Fruit fly (Drosophila melanogaster) whole organism, embryonic: Measurements from ENCODE around the gene Tsp5D.

Experiments used
- Asciz ChIP-seq: fragments of 200-800 bp; sonication (Bioruptor generic); optimal IDR thresholded peaks from 2 replicates; lab custom pipeline; 2017; ENCODE audit warnings: missing biosample characterization, mild to moderate bottlenecking, missing genetic modification characterization, missing genetic modification reagents
- BEAF-32 ChIP-seq: fragments of 200-800 bp; sonication (Bioruptor generic); optimal IDR thresholded peaks from 3 replicates; lab custom pipeline; 2017; ENCODE audit warnings: missing biosample characterization, missing genetic modification characterization, mild to moderate bottlenecking, moderate library complexity, missing genetic modification reagents
- CG10979 ChIP-seq: fragments of 200-800 bp; sonication (Bioruptor generic); optimal IDR thresholded peaks from 2 replicates; lab custom pipeline; 2018; ENCODE audit warnings: missing biosample characterization, mild to moderate bottlenecking, missing genetic modification characterization, moderate library complexity
- CG13296 ChIP-seq: fragments of 200-800 bp; sonication (Bioruptor generic); optimal IDR thresholded peaks from 3 replicates; lab custom pipeline; 2018; ENCODE audit warnings: missing biosample characterization, mild to moderate bottlenecking, missing genetic modification characterization
- CG13424 ChIP-seq: fragments of 200-800 bp; sonication (Bioruptor generic); optimal IDR thresholded peaks from 2 replicates; lab custom pipeline; 2019; ENCODE audit warnings: missing biosample characterization, mild to moderate bottlenecking, missing genetic modification characterization, moderate library complexity
- CG15269 ChIP-seq: fragments of 200-800 bp; sonication (Bioruptor generic); optimal IDR thresholded peaks from 2 replicates; lab custom pipeline; 2018; ENCODE audit warnings: missing biosample characterization, mild to moderate bottlenecking, missing genetic modification characterization, moderate library complexity
- CG17328 ChIP-seq: fragments of 200-800 bp; sonication (Bioruptor generic); IDR thresholded peaks from 2 replicates; pipeline ENCODE4 v1.3.6; 2022; ENCODE audit warnings: missing biosample characterization, missing genetic modification characterization
- CG17359 ChIP-seq: fragments of 200-800 bp; sonication (Bioruptor generic); optimal IDR thresholded peaks from 3 replicates; lab custom pipeline; 2018; ENCODE audit warnings: missing biosample characterization, mild to moderate bottlenecking, missing genetic modification characterization, moderate library complexity
- CG17361 ChIP-seq: fragments of 200-800 bp; sonication (Bioruptor generic); IDR thresholded peaks from 3 replicates; pipeline ENCODE4 v1.3.6; 2022; ENCODE audit warnings: missing biosample characterization, missing genetic modification characterization
- CG17385 ChIP-seq: fragments of 200-800 bp; sonication (Bioruptor generic); optimal IDR thresholded peaks from 3 replicates; lab custom pipeline; 2018; ENCODE audit warnings: missing biosample characterization, mild to moderate bottlenecking, missing genetic modification characterization
- CG17829 ChIP-seq: fragments of 200-800 bp; optimal IDR thresholded peaks from 2 replicates; lab custom pipeline; 2019; ENCODE audit warnings: missing biosample characterization, mild to moderate bottlenecking, missing genetic modification characterization, moderate library complexity
- CG18476 ChIP-seq: fragments of 200-800 bp; sonication (Bioruptor generic); optimal IDR thresholded peaks from 2 replicates; lab custom pipeline; 2016; ENCODE audit warnings: missing biosample characterization, mild to moderate bottlenecking, missing genetic modification characterization
- CG18599 ChIP-seq: fragments of 200-800 bp; sonication (Bioruptor generic); optimal IDR thresholded peaks from 3 replicates; lab custom pipeline; 2017; ENCODE audit warnings: missing biosample characterization, missing genetic modification characterization, mild to moderate bottlenecking, moderate library complexity, missing genetic modification reagents
- CG2120 ChIP-seq: fragments of 200-800 bp; sonication (Bioruptor generic); optimal IDR thresholded peaks from 3 replicates; lab custom pipeline; 2016; ENCODE audit warnings: missing biosample characterization, missing genetic modification characterization
- CG30403 ChIP-seq: fragments of 200-800 bp; sonication (Bioruptor generic); optimal IDR thresholded peaks from 3 replicates; lab custom pipeline; 2016; ENCODE audit warnings: missing biosample characterization, missing genetic modification characterization
- CG7271 ChIP-seq: fragments of 200-800 bp; sonication (Bioruptor generic); optimal IDR thresholded peaks from 2 replicates; lab custom pipeline; 2018; ENCODE audit warnings: missing biosample characterization, mild to moderate bottlenecking, missing genetic modification characterization, moderate library complexity
- CG7556 ChIP-seq: fragments of 200-800 bp; sonication (Bioruptor generic); optimal IDR thresholded peaks from 2 replicates; lab custom pipeline; 2017; ENCODE audit warnings: missing biosample characterization, mild to moderate bottlenecking, missing genetic modification characterization
- CG7839 ChIP-seq: fragments of 200-800 bp; sonication (Bioruptor generic); optimal IDR thresholded peaks from 3 replicates; lab custom pipeline; 2018; ENCODE audit warnings: missing biosample characterization, mild to moderate bottlenecking, missing genetic modification characterization, moderate library complexity
- CG8290 ChIP-seq, 3 experiments: fragments of 200-800 bp; sonication (Bioruptor generic); optimal IDR thresholded peaks; 2 replicates each; lab custom pipeline; 2016 to 2019; ENCODE audit warnings: missing biosample characterization in 3 of 3, missing genetic modification characterization in 3 of 3, mild to moderate bottlenecking in 2 of 3, moderate library complexity in 1 of 3
- CG9727 ChIP-seq: fragments of 200-800 bp; sonication (Bioruptor generic); optimal IDR thresholded peaks from 3 replicates; lab custom pipeline; 2017; ENCODE audit warnings: missing biosample characterization, mild to moderate bottlenecking, missing genetic modification characterization
- CG9876 ChIP-seq: fragments of 200-800 bp; sonication (Bioruptor generic); optimal IDR thresholded peaks from 2 replicates; lab custom pipeline; 2016; ENCODE audit warnings: missing biosample characterization, missing genetic modification characterization
- CrebB ChIP-seq: fragments of 200-800 bp; sonication (Bioruptor generic); optimal IDR thresholded peaks from 3 replicates; lab custom pipeline; 2018; ENCODE audit warnings: missing biosample characterization, mild to moderate bottlenecking, missing genetic modification characterization
- Elba2 ChIP-seq: fragments of 200-800 bp; sonication (Bioruptor generic); optimal IDR thresholded peaks from 3 replicates; lab custom pipeline; 2016; ENCODE audit warnings: missing biosample characterization, missing genetic modification characterization
- Fer2 ChIP-seq: fragments of 200-800 bp; sonication (Bioruptor generic); optimal IDR thresholded peaks from 2 replicates; lab custom pipeline; 2018; ENCODE audit warnings: missing biosample characterization, mild to moderate bottlenecking, missing genetic modification characterization, moderate library complexity
- HLHmδ ChIP-seq: fragments of 200-800 bp; sonication (Bioruptor generic); optimal IDR thresholded peaks from 2 replicates; lab custom pipeline; 2018; ENCODE audit warnings: missing biosample characterization, mild to moderate bottlenecking, missing genetic modification characterization, moderate library complexity
- Hmr ChIP-seq: fragments of 200-800 bp; sonication (Bioruptor generic); optimal IDR thresholded peaks from 3 replicates; lab custom pipeline; 2017; ENCODE audit warnings: mild to moderate bottlenecking, missing biosample characterization, missing genetic modification reagents, missing genetic modification characterization
- Hsf ChIP-seq: fragments of 200-800 bp; sonication (Bioruptor generic); optimal IDR thresholded peaks from 3 replicates; lab custom pipeline; 2016; ENCODE audit warnings: missing biosample characterization, missing genetic modification characterization
- MESR4 ChIP-seq: fragments of 200-800 bp; sonication (Bioruptor generic); optimal IDR thresholded peaks from 2 replicates; lab custom pipeline; 2018; ENCODE audit warnings: missing biosample characterization, mild to moderate bottlenecking, missing genetic modification characterization, moderate library complexity
- Meics ChIP-seq: fragments of 200-800 bp; sonication (Bioruptor generic); optimal IDR thresholded peaks from 2 replicates; lab custom pipeline; 2017; ENCODE audit warnings: missing biosample characterization, mild to moderate bottlenecking, missing genetic modification characterization
- NK7.1 ChIP-seq: fragments of 200-800 bp; sonication (Bioruptor generic); optimal IDR thresholded peaks from 3 replicates; lab custom pipeline; 2016; ENCODE audit warnings: missing biosample characterization, missing genetic modification characterization
- Oli ChIP-seq: fragments of 200-800 bp; sonication (Bioruptor generic); optimal IDR thresholded peaks from 2 replicates; lab custom pipeline; 2018; ENCODE audit warnings: missing biosample characterization, mild to moderate bottlenecking, missing genetic modification characterization, moderate library complexity
- PHDP ChIP-seq: fragments of 200-800 bp; sonication (Bioruptor generic); optimal IDR thresholded peaks from 3 replicates; lab custom pipeline; 2018; ENCODE audit warnings: missing biosample characterization, mild to moderate bottlenecking, missing genetic modification characterization, moderate library complexity
- Pdp1 ChIP-seq, 2 experiments: fragments of 200-800 bp; sonication (Bioruptor generic); optimal IDR thresholded peaks; 3 replicates each; lab custom pipeline; 2016; ENCODE audit warnings: missing biosample characterization in 2 of 2, missing genetic modification characterization in 2 of 2, mild to moderate bottlenecking in 1 of 2, moderate library complexity in 1 of 2
- Sox102F ChIP-seq: fragments of 200-800 bp; sonication (Bioruptor generic); optimal IDR thresholded peaks from 2 replicates; lab custom pipeline; 2018; ENCODE audit warnings: missing biosample characterization, mild to moderate bottlenecking, missing genetic modification characterization, moderate library complexity
- ac ChIP-seq: fragments of 200-800 bp; sonication (Bioruptor generic); optimal IDR thresholded peaks from 3 replicates; lab custom pipeline; 2017; ENCODE audit warnings: missing biosample characterization, mild to moderate bottlenecking, missing genetic modification characterization
- ara ChIP-seq: fragments of 200-800 bp; sonication (Bioruptor generic); IDR thresholded peaks from 2 replicates; pipeline ENCODE4 v1.3.6; 2022; ENCODE audit warnings: missing biosample characterization, missing genetic modification characterization
- bab2 ChIP-seq: fragments of 200-800 bp; sonication (Bioruptor generic); optimal IDR thresholded peaks from 2 replicates; lab custom pipeline; 2016; ENCODE audit warnings: missing biosample characterization, missing genetic modification characterization
- ci ChIP-seq: fragments of 200-800 bp; sonication (Bioruptor generic); IDR thresholded peaks from 3 replicates; pipeline ENCODE4 v1.3.6; 2022; ENCODE audit warnings: missing biosample characterization, missing genetic modification characterization
- gem ChIP-seq: fragments of 200-800 bp; sonication (Bioruptor generic); optimal IDR thresholded peaks from 2 replicates; lab custom pipeline; 2019; ENCODE audit warnings: missing biosample characterization, mild to moderate bottlenecking, missing genetic modification characterization, moderate library complexity
- lmd ChIP-seq: fragments of 200-800 bp; sonication (Bioruptor generic); IDR thresholded peaks from 2 replicates; pipeline ENCODE4 v1.3.6; 2022; ENCODE audit warnings: missing biosample characterization, missing genetic modification characterization
- luna ChIP-seq: fragments of 200-800 bp; sonication (Bioruptor generic); optimal IDR thresholded peaks from 2 replicates; lab custom pipeline; 2016; ENCODE audit warnings: missing biosample characterization, missing genetic modification characterization
- peb ChIP-seq: fragments of 200-800 bp; sonication (Bioruptor generic); IDR thresholded peaks from 2 replicates; pipeline ENCODE4 v1.3.6; 2022; ENCODE audit warnings: missing biosample characterization, missing genetic modification characterization
- phol ChIP-seq: fragments of 200-800 bp; sonication (Bioruptor generic); optimal IDR thresholded peaks from 3 replicates; lab custom pipeline; 2018; ENCODE audit warnings: missing biosample characterization, mild to moderate bottlenecking, missing genetic modification characterization, moderate library complexity
- pros ChIP-seq: fragments of 200-800 bp; sonication (Bioruptor generic); optimal IDR thresholded peaks from 3 replicates; lab custom pipeline; 2019; ENCODE audit warnings: missing biosample characterization, mild to moderate bottlenecking, missing genetic modification characterization, moderate library complexity
- row ChIP-seq: fragments of 200-800 bp; sonication (Bioruptor generic); IDR thresholded peaks from 3 replicates; pipeline ENCODE4 v1.3.6; 2022; ENCODE audit warnings: missing biosample characterization, missing genetic modification characterization
- sens ChIP-seq: fragments of 200-800 bp; sonication (Bioruptor generic); peaks from one replicate; lab custom pipeline; 2016; ENCODE audit warnings: missing biosample characterization, missing genetic modification characterization
- tna ChIP-seq: fragments of 200-800 bp; sonication (Bioruptor generic); IDR thresholded peaks from 2 replicates; pipeline ENCODE4 v1.3.6; 2022; ENCODE audit warnings: missing biosample characterization, missing genetic modification characterization; ENCODE audit not compliant: partially characterized antibody
- unpg ChIP-seq: fragments of 200-800 bp; sonication (Bioruptor generic); optimal IDR thresholded peaks from 3 replicates; lab custom pipeline; 2018; ENCODE audit warnings: missing biosample characterization, mild to moderate bottlenecking, missing genetic modification characterization, moderate library complexity
- vfl ChIP-seq: fragments of 200-800 bp; sonication (Bioruptor generic); optimal IDR thresholded peaks from 2 replicates; lab custom pipeline; 2016; ENCODE audit warnings: missing biosample characterization, missing genetic modification characterization

Gene Tsp5D

dm6 chrX:6092235-6092634 is 17.6 kb upstream of the Tsp5D start (continued):
- peak; percentile 34 for TF ChIP-seq Asciz (GFP tag; lab: Kevin White, UChicago)
- peak; percentile 12 for TF ChIP-seq CG17359
- no peak for TF ChIP-seq ac (GFP tag; lab: Kevin White, UChicago)
- no peak for TF ChIP-seq CG7271
- TF ChIP-seq row (GFP tag; lab: Robert Waterston, UW), result no peak; the same call in 2 of the 3 replicates
- TF ChIP-seq unpg, result peak; percentile 23
- no peak for TF ChIP-seq Fer2 (tag; lab: Kevin White, UChicago)
- peak; percentile 25 for TF ChIP-seq CG17385 (GFP tag; lab: Kevin White, UChicago)
- no peak for TF ChIP-seq HLHmδ
- TF ChIP-seq NK7.1 (GFP tag; lab: Kevin White, UChicago), result no peak
- TF ChIP-seq CG18599, result peak; percentile 21
- no peak for TF ChIP-seq CG8290 (GFP tag; optimal IDR thresholded peaks at IDR 0.05; lab: Kevin White, UChicago)
- peak in 1 of 2 experiments; percentile 7 for TF ChIP-seq CG8290 (tag; optimal IDR thresholded peaks at IDR 0.05; lab: Kevin White, UChicago)
- TF ChIP-seq CG9876 (GFP tag; lab: Kevin White, UChicago), result no peak
- peak; percentile 25 for TF ChIP-seq Meics (GFP tag; lab: Kevin White, UChicago)
- peak; percentile 50 for TF ChIP-seq CG9727 (GFP tag; lab: Kevin White, UChicago)
- no peak for TF ChIP-seq peb (GFP tag; lab: Robert Waterston, UW)
- peak; percentile 33 for TF ChIP-seq CG13296 (GFP tag; lab: Kevin White, UChicago)
- peak; percentile 32 for TF ChIP-seq phol (tag; lab: Kevin White, UChicago)
- no peak for TF ChIP-seq ara (GFP tag; lab: Robert Waterston, UW)
- TF ChIP-seq Sox102F (GFP tag; lab: Kevin White, UChicago), result peak; percentile 35
- no peak for TF ChIP-seq CG18476 (GFP tag; lab: Kevin White, UChicago)
- TF ChIP-seq bab2, result peak; percentile 5
- peak; percentile 34 for TF ChIP-seq CG2120 (GFP tag; lab: Kevin White, UChicago)
- peak; percentile 16 for TF ChIP-seq vfl (GFP tag; lab: Kevin White, UChicago)
- no peak for TF ChIP-seq BEAF-32
- peak; percentile 42; the same call in 1 of the 2 replicates for TF ChIP-seq lmd
- peak; percentile 42 for TF ChIP-seq PHDP (tag; lab: Kevin White, UChicago)
- peak; percentile 31 for TF ChIP-seq Oli (tag; lab: Kevin White, UChicago)
- TF ChIP-seq pros (GFP tag; lab: Kevin White, UChicago), result no peak
- peak; percentile 74 for TF ChIP-seq sens (GFP tag; lab: Kevin White, UChicago)
- TF ChIP-seq luna (GFP tag; lab: Kevin White, UChicago), result no peak
- TF ChIP-seq Hmr (GFP tag; lab: Kevin White, UChicago), result peak; percentile 25
- TF ChIP-seq MESR4, result no peak
- TF ChIP-seq CG13424, result peak; percentile 23
- TF ChIP-seq CG7839 (tag; lab: Kevin White, UChicago), result peak; percentile 55
- peak; percentile 51 for TF ChIP-seq gem (tag; lab: Kevin White, UChicago)
- TF ChIP-seq Hsf (GFP tag; lab: Kevin White, UChicago), result peak; percentile 9
- TF ChIP-seq CG7556 (GFP tag; lab: Kevin White, UChicago), result peak; percentile 27
- TF ChIP-seq CG10979 (tag; lab: Kevin White, UChicago), result peak; percentile 14
- no peak for TF ChIP-seq CrebB (tag; lab: Kevin White, UChicago)
- peak; percentile 36 for TF ChIP-seq CG15269 (tag; lab: Kevin White, UChicago)
- TF ChIP-seq CG17829 (tag; lab: Kevin White, UChicago), result no peak
- TF ChIP-seq tna (GFP tag; lab: Robert Waterston, UW), result no peak
- 0 out of 2 replicates have a peak, but pooled peaks have one; percentile 24 for TF ChIP-seq CG17328
- no peak for TF ChIP-seq Elba2
- peak; percentile 31 for TF ChIP-seq CG30403 (GFP tag; lab: Kevin White, UChicago)
- TF ChIP-seq ci (GFP tag; lab: Robert Waterston, UW), result 0 out of 3 replicates have a peak, but pooled peaks have one; percentile 34
- peak; percentile 51; the same call in 2 of the 3 replicates for TF ChIP-seq CG17361 (GFP tag; lab: Robert Waterston, UW)
- TF ChIP-seq Pdp1 (GFP tag; optimal IDR thresholded peaks at IDR 0.05; lab: Kevin White, UChicago), result peak in 1 of 2 experiments; percentile 16
